Worm (Caenorhabditis elegans): ENCODE measurements around the gene nhr-56.

DNA sequence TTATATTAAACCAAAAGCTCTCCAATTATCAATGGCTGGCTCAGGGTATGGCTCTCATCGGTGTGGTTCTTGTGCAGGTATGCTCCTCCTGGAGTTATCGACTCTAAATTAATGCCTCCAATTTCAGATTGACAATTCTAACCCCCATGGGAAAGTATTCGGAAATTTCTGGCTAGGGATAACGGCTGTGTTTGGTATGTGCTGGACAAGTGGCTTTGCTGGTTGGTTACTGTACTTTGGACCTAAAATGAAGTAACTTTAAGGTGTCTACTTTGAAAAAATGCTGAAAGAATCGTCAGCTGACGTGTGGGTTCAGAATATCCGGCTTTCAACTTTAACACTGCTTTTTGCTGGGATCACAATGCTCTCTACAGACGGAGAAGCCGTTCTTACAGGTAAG lies 1.9 kb upstream of the nhr-56 start:
- TF ChIP-seq ama-1 (optimal IDR thresholded peaks at IDR 0.05) (no peak), ama-1 (GFP tag; optimal IDR thresholded peaks at IDR 0.05) (no peak), D2030.7 (GFP tag; IDR thresholded peaks at IDR 0.05) (no peak), lin-40 (tag; optimal IDR thresholded peaks at IDR 0.05) (no peak), snpc-4 (GFP tag; optimal IDR thresholded peaks at IDR 0.05) (no peak), snpc-4 (tag; optimal IDR thresholded peaks at IDR 0.05) (no peak), Y56A3A.18 (GFP tag; IDR thresholded peaks at IDR 0.05) (no peak), attf-5 (GFP tag; optimal IDR thresholded peaks at IDR 0.05) (no peak), Y95B8A.8 (GFP tag; IDR thresholded peaks at IDR 0.05) (no peak), let-526 (GFP tag; IDR thresholded peaks at IDR 0.05) (no peak), die-1 (tag; optimal IDR thresholded peaks at IDR 0.05) (no peak), C06A6.2 (GFP tag; conservative IDR thresholded peaks at IDR 0.05) (no peak), K12H6.12 (tag; optimal IDR thresholded peaks at IDR 0.05) (no peak), unc-62 (GFP tag; optimal IDR thresholded peaks at IDR 0.05) (no peak), hrde-1 (tag; optimal IDR thresholded peaks at IDR 0.05; ENCODE audit: borderline replicate concordance) (no peak), F10E7.11 (tag; optimal IDR thresholded peaks at IDR 0.05) (no peak)
